Worm (Caenorhabditis elegans) whole organism, early embryonic: ENCODE measurements around the gene M106.2.

Source experiments
- B0310.2 ChIP-seq: sonication (generic microtip); optimal IDR thresholded peaks from 2 replicates; lab custom pipeline; 2016; ENCODE audit warnings: mild to moderate bottlenecking, missing genetic modification characterization, missing compliant biosample characterization
- F13C5.2 ChIP-seq: sonication (generic microtip); optimal IDR thresholded peaks from 2 replicates; lab custom pipeline; 2017; ENCODE audit warnings: mild to moderate bottlenecking, missing genetic modification characterization, inconsistent platforms, missing compliant biosample characterization
- aly-1 ChIP-seq: sonication (generic microtip); optimal IDR thresholded peaks from 2 replicates; lab custom pipeline; 2016; ENCODE audit warnings: missing genetic modification characterization, missing compliant biosample characterization
- ama-1 ChIP-seq: fragments of 150-350 bp; optimal IDR thresholded peaks from 2 replicates; lab custom pipeline; 2014
- ceh-13 ChIP-seq: fragments of 200-800 bp; sonication (Bioruptor generic); optimal IDR thresholded peaks from 2 replicates; lab custom pipeline; 2018; ENCODE audit warnings: mild to moderate bottlenecking, missing genetic modification characterization, missing compliant biosample characterization
- ets-7 ChIP-seq: sonication (generic microtip); optimal IDR thresholded peaks from 2 replicates; lab custom pipeline; 2016; ENCODE audit warnings: missing genotype, missing genetic modification characterization, missing compliant biosample characterization
- flt-1 ChIP-seq: fragments of 200-800 bp; sonication (Bioruptor generic); IDR thresholded peaks from 2 replicates; pipeline ENCODE4 v1.3.6; 2022; ENCODE audit warnings: missing genetic modification characterization, missing compliant biosample characterization
- hmbx-1 ChIP-seq: sonication (generic microtip); optimal IDR thresholded peaks from 2 replicates; lab custom pipeline; 2016; ENCODE audit warnings: mild to moderate bottlenecking, missing genetic modification characterization, missing compliant biosample characterization
- hmg-4 ChIP-seq: fragments of 200-800 bp; sonication (Bioruptor generic); optimal IDR thresholded peaks from 2 replicates; lab custom pipeline; 2018; ENCODE audit warnings: mild to moderate bottlenecking, missing genetic modification characterization, missing compliant biosample characterization
- pes-1 ChIP-seq: fragments of 200-800 bp; sonication (Bioruptor generic); IDR thresholded peaks from 2 replicates; pipeline ENCODE4 v1.3.6; 2022; ENCODE audit warnings: missing genetic modification reagents, missing genetic modification characterization, missing compliant biosample characterization
- scrt-1 ChIP-seq: fragments of 200-800 bp; sonication (Bioruptor generic); IDR thresholded peaks from 2 replicates; pipeline ENCODE4 v1.3.6; 2022; ENCODE audit warnings: missing genetic modification characterization, missing compliant biosample characterization
- sea-1 ChIP-seq: fragments of 200-800 bp; sonication (Bioruptor generic); conservative IDR thresholded peaks from 2 replicates; pipeline ENCODE4 v1.3.6; 2022; ENCODE audit warnings: missing genetic modification characterization, missing compliant biosample characterization
- tbx-11 ChIP-seq: fragments of 200-800 bp; sonication (Bioruptor generic); IDR thresholded peaks from 2 replicates; pipeline ENCODE4 v1.3.6; 2022; ENCODE audit warnings: missing genetic modification characterization, missing compliant biosample characterization
- tra-4 ChIP-seq: sonication (generic microtip); optimal IDR thresholded peaks from 2 replicates; lab custom pipeline; 2017; ENCODE audit warnings: missing genetic modification characterization, missing compliant biosample characterization

DNA sequence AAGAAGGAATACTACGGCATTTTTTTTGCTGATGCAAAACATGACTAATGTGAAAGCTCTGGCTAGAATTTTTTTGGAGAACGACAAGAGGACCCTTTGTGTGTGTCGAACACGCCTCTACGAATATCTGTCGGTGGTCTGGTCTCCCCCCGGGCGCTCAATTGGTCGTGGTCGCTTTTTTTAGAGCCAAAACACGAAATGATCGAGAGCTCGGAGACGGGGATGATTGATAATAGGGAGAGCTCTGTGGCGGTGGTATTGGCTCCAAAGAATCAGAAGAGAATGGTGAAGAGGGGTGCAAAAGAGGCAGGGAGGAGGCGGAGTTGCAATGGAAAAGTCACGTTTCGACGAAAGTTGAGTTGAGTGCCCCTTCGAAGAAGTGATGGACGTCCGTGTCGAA lies 20.2 kb downstream of the M106.2 start:
- TF ChIP-seq tbx-11 (GFP tag; lab: Robert Waterston, UW) (no peak), ama-1 (no peak), ets-7 (tag; lab: Kevin White, UChicago) (no peak), F13C5.2 (no peak), tra-4 (tag; lab: Kevin White, UChicago) (no peak), hmbx-1 (tag; lab: Kevin White, UChicago) (no peak), scrt-1 (GFP tag; lab: Robert Waterston, UW) (no peak), ceh-13 (no peak), flt-1 (GFP tag; lab: Robert Waterston, UW) (no peak), pes-1 (GFP tag; lab: Robert Waterston, UW) (no peak), aly-1 (tag; lab: Kevin White, UChicago) (no peak), hmg-4 (GFP tag; lab: Kevin White, UChicago) (no peak), sea-1 (GFP tag; lab: Robert Waterston, UW) (no peak), B0310.2 (tag; lab: Kevin White, UChicago) (no peak)
